Worm (Caenorhabditis elegans): ENCODE data around the gene ZK112.4.

DNA sequence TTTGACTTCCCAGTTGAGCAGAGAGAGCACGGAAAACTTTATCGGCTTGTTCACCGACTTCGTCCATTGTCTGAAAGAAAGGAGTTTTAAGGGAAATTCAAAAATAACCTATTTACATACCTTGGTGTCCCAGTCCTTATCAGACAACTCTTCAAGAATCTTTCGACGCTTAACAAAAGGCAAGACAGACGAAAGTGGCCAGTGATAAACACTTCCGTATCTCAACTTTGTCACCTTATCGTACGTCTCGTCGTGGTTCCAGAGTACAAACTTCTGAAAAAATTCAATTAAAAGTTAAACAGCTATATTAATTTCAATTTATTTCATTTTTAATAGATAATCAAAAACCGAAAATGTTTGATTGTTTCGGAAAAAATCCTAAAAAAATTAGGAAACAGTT, 32.4 kb upstream of the ZK112.4 start:
- TF ChIP-seq ceh-43 (GFP tag; optimal IDR thresholded peaks at IDR 0.05): no peak
- TF ChIP-seq unc-62 (GFP tag; optimal IDR thresholded peaks at IDR 0.05): no peak
- no peak for TF ChIP-seq elt-3 (tag; optimal IDR thresholded peaks at IDR 0.05)
- TF ChIP-seq nhr-237 (tag; optimal IDR thresholded peaks at IDR 0.05): no peak
- TF ChIP-seq ztf-11 (tag; optimal IDR thresholded peaks at IDR 0.05): no peak
- TF ChIP-seq unc-39 (tag; optimal IDR thresholded peaks at IDR 0.05): no peak
- no peak for TF ChIP-seq unc-120 (tag; optimal IDR thresholded peaks at IDR 0.05; ENCODE audit: poor library complexity, severe bottlenecking)

Data from whole organism, mixed stage, embryonic.